Fruit fly (Drosophila melanogaster) Kc167 (cell line): ENCODE data around the gene Alp12.

Experiments used
- Myc ChIP-seq: fragments of >200 bp; optimal IDR thresholded peaks from 2 replicates; lab custom pipeline; 2017; ENCODE audit warnings: missing external identifiers
- Sin3A ChIP-seq: fragments of >200 bp; optimal IDR thresholded peaks from 2 replicates; lab custom pipeline; 2018; ENCODE audit warnings: missing external identifiers
- h ChIP-seq: fragments of >200 bp; optimal IDR thresholded peaks from 3 replicates; lab custom pipeline; 2018; ENCODE audit warnings: missing external identifiers
- insv ChIP-seq: fragments of >200 bp; optimal IDR thresholded peaks from 3 replicates; lab custom pipeline; 2018; ENCODE audit warnings: missing external identifiers
- psq ChIP-seq: fragments of >200 bp; optimal IDR thresholded peaks from 2 replicates; lab custom pipeline; 2017; ENCODE audit warnings: missing external identifiers

DNA sequence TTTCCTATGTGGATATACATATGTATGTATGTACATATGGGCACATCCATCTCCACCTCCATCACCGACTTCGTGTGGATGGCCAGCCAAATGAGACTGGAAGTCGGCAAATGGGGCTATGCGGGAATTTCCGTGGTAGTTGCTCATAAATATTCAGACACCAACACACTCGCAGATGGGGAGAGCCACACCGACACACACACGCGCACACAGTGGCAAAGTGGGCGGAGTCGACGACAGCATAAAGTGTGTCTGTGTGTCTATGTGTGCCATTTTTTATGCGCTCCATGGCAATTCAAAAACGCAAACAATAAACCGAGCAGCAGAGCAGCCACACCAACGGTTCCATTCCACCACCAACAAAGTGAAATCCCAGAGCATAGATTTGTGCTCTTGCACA is 39.0 kb downstream of the Alp12 start:
- TF ChIP-seq insv (no peak), Myc (lab: Kevin White, UChicago) (no peak), h (lab: Kevin White, UChicago) (no peak), Sin3A (no peak), psq (no peak)
